Worm (Caenorhabditis elegans): ENCODE results near the gene haf-1.

ce11 chrIV:17407491-17407890 lies 31.3 kb downstream of the haf-1 start, which contains the start of gene T02D1.9:
- TF ChIP-seq lsy-2 (tag; optimal IDR thresholded peaks at IDR 0.05), result no peak
- TF ChIP-seq blmp-1 (tag; optimal IDR thresholded peaks at IDR 0.05), result no peak
